Worm (Caenorhabditis elegans): Measurements from ENCODE around the gene W06F12.3.

The W06F12.3 gene

DNA sequence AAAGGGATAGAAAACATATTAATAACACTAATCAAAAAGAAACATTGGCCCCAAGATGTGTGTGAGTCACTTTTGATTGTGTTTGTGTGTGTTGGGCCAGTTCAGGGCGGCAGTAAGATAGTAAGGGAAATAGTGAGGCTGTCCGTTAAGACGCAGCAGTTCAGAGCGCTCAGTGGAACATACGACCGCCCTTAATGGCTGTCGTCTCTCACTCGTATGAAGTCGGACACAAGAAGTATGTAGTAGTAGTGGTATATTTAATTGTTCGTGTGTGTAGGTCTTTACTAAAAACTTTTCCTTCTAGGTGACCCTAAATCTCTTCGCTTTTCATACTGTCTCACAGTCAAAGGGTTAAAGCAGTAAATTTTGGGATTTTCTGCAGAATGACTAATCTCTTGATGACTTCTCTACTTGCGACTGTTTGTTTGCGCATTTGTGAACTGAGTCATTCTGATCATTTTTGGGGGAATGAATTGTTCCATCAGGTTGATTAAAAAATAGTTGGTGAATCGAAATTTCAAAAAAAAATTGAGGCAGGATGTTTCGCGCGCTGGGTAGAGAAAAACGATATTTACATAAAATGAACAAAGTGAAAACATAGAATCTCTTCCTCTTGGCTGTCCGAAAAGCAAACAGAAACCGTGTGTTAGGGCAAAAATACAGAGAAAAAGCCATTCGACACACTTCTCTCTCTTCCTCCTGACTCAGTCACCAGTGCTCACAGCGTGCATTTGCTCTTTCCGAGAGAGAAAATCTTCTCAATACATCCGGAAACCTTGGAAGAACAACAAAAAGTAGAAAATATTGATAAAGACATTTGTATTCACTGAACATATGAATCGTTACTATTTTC is 28.7 kb downstream of the W06F12.3 start (continued):
- TF ChIP-seq mxl-1 (tag; optimal IDR thresholded peaks at IDR 0.05) = no peak
- TF ChIP-seq hmg-20 (GFP tag; IDR thresholded peaks at IDR 0.05) = no peak
- no peak for TF ChIP-seq chd-7 (tag; optimal IDR thresholded peaks at IDR 0.05)
- no peak for TF ChIP-seq lin-54 (GFP tag; optimal IDR thresholded peaks at IDR 0.05)
- no peak for TF ChIP-seq C17E4.6 (GFP tag; IDR thresholded peaks at IDR 0.05)
- no peak for TF ChIP-seq unc-130 (GFP tag; optimal IDR thresholded peaks at IDR 0.05)
- TF ChIP-seq attf-6 (GFP tag; IDR thresholded peaks at IDR 0.05) = 0 out of 2 replicates have a peak, but pooled peaks have one; percentile 8
- TF ChIP-seq nfyb-1 (GFP tag; IDR thresholded peaks at IDR 0.05) = peak; percentile 24; the same call in 1 of the 2 replicates
- TF ChIP-seq dpl-1 (GFP tag; optimal IDR thresholded peaks at IDR 0.05) = no peak
- TF ChIP-seq cebp-2 (GFP tag; IDR thresholded peaks at IDR 0.05) = no peak
- no peak for TF ChIP-seq bed-1 (GFP tag; IDR thresholded peaks at IDR 0.05)
- TF ChIP-seq lin-35 (GFP tag; optimal IDR thresholded peaks at IDR 0.05) = peak in 1 of 3 experiments; percentile 15
- TF ChIP-seq pha-4 (tag; optimal IDR thresholded peaks at IDR 0.05) = no peak
- TF ChIP-seq let-526 (GFP tag; IDR thresholded peaks at IDR 0.05) = no peak
- no peak; the same call in 1 of the 2 replicates for TF ChIP-seq Y95B8A.8 (GFP tag; IDR thresholded peaks at IDR 0.05)
- no peak for TF ChIP-seq ets-4 (GFP tag; optimal IDR thresholded peaks at IDR 0.05)
- no peak for TF ChIP-seq akir-1 (GFP tag; optimal IDR thresholded peaks at IDR 0.05)
- no peak for TF ChIP-seq F57C9.4 (tag; optimal IDR thresholded peaks at IDR 0.05)
- peak; percentile 23 for TF ChIP-seq efl-1 (GFP tag; optimal IDR thresholded peaks at IDR 0.05)
- TF ChIP-seq dpff-1 (tag; optimal IDR thresholded peaks at IDR 0.05) = no peak
- TF ChIP-seq C06A6.2 (GFP tag; conservative IDR thresholded peaks at IDR 0.05) = peak; percentile 62; the same call in 1 of the 2 replicates
- TF ChIP-seq zfh-2 (GFP tag; conservative IDR thresholded peaks at IDR 0.05) = no peak
- TF ChIP-seq F33H1.4 (GFP tag; IDR thresholded peaks at IDR 0.05) = 0 out of 2 replicates have a peak, but pooled peaks have one; percentile 7
- no peak for TF ChIP-seq F52B5.7 (tag; optimal IDR thresholded peaks at IDR 0.05)
- peak; percentile 73; the same call in 1 of the 2 replicates for TF ChIP-seq madf-3 (GFP tag; IDR thresholded peaks at IDR 0.05)
- TF ChIP-seq F23B12.7 (tag; optimal IDR thresholded peaks at IDR 0.05; ENCODE audit: insufficient read depth) = no peak
- no peak for TF ChIP-seq lsy-27 (tag; optimal IDR thresholded peaks at IDR 0.05; ENCODE audit: borderline replicate concordance, insufficient read depth)
- no peak for TF ChIP-seq hlh-12 (tag; optimal IDR thresholded peaks at IDR 0.05)
- TF ChIP-seq gei-17 (GFP tag; optimal IDR thresholded peaks at IDR 0.05) = peak; percentile 18
- TF ChIP-seq aptf-3 (GFP tag; IDR thresholded peaks at IDR 0.05) = peak; percentile 33; the same call in 1 of the 2 replicates
- TF ChIP-seq nhr-179 (tag; optimal IDR thresholded peaks at IDR 0.05) = no peak
- no peak for TF ChIP-seq mcd-1 (GFP tag; IDR thresholded peaks at IDR 0.05)
- TF ChIP-seq sptf-2 (GFP tag; optimal IDR thresholded peaks at IDR 0.05) = no peak
- peak; percentile 23 for TF ChIP-seq lin-40 (tag; optimal IDR thresholded peaks at IDR 0.05)
- no peak for TF ChIP-seq Y53F4B.3 (GFP tag; IDR thresholded peaks at IDR 0.05)
- TF ChIP-seq bed-2 (GFP tag; IDR thresholded peaks at IDR 0.05) = no peak
- TF ChIP-seq nhr-90 (tag; optimal IDR thresholded peaks at IDR 0.05) = no peak
- TF ChIP-seq ccch-3 (GFP tag; optimal IDR thresholded peaks at IDR 0.05) = no peak
- TF ChIP-seq rpc-1 (optimal IDR thresholded peaks at IDR 0.05) = no peak
- no peak for TF ChIP-seq rpc-1 (tag; optimal IDR thresholded peaks at IDR 0.05)
- no peak for TF ChIP-seq mel-28 (tag; optimal IDR thresholded peaks at IDR 0.05; ENCODE audit: borderline replicate concordance)
- no peak for TF ChIP-seq madf-10 (tag; optimal IDR thresholded peaks at IDR 0.05)
- no peak for TF ChIP-seq T26A5.8 (tag; optimal IDR thresholded peaks at IDR 0.05)
- no peak for TF ChIP-seq lsl-1 (GFP tag; optimal IDR thresholded peaks at IDR 0.05)
- TF ChIP-seq mes-4 (tag; optimal IDR thresholded peaks at IDR 0.05) = no peak
- TF ChIP-seq Y53G8AR.9 (GFP tag; conservative IDR thresholded peaks at IDR 0.05) = no peak; the same call in 1 of the 2 replicates
- TF ChIP-seq ztf-26 (tag; optimal IDR thresholded peaks at IDR 0.05) = no peak
- no peak for TF ChIP-seq B0019.2 (GFP tag; conservative IDR thresholded peaks at IDR 0.05)

Data from whole organism, young adult.